Fruit fly (Drosophila melanogaster): ENCODE data around the gene Mau2.

Gene Mau2

dm6 chr3R:15208712-15209499 lies at the start of gene Mau2, which contains the start of gene Spn88Eb (continued):
- no peak for TF ChIP-seq pita (GFP tag; optimal IDR thresholded peaks at IDR 0.05)
- TF ChIP-seq pan (optimal IDR thresholded peaks at IDR 0.05), result no peak
- TF ChIP-seq pan (GFP tag; optimal IDR thresholded peaks at IDR 0.05 in 1 of 2, IDR thresholded peaks at IDR 0.05 in 1 of 2), result peak in 1 of 2 experiments; percentile 72
- 0 out of 2 replicates have a peak, but pooled peaks have one; percentile 31 for TF ChIP-seq Atf6 (GFP tag; IDR thresholded peaks at IDR 0.05)
- peak; percentile 63 for TF ChIP-seq Abd-B (GFP tag; optimal IDR thresholded peaks at IDR 0.05)
- peak; percentile 74 for TF ChIP-seq CG4617 (GFP tag; optimal IDR thresholded peaks at IDR 0.05; ENCODE audit: borderline replicate concordance)
- no peak for TF ChIP-seq CG5953 (GFP tag; IDR thresholded peaks at IDR 0.05)
- no peak for TF ChIP-seq Stat92E (GFP tag; optimal IDR thresholded peaks at IDR 0.05)
- TF ChIP-seq nom (GFP tag; optimal IDR thresholded peaks at IDR 0.05), result no peak
- no peak for TF ChIP-seq CG11398 (GFP tag; optimal IDR thresholded peaks at IDR 0.05)
- TF ChIP-seq fu2 (GFP tag; optimal IDR thresholded peaks at IDR 0.05), result peak; percentile 52
- no peak for TF ChIP-seq tio (GFP tag; optimal IDR thresholded peaks at IDR 0.05)
- peak; percentile 11; the same call in 1 of the 3 replicates for TF ChIP-seq mld (GFP tag; IDR thresholded peaks at IDR 0.05; ENCODE audit: partially characterized antibody)
- peak; percentile 23 for TF ChIP-seq CG18011 (GFP tag; optimal IDR thresholded peaks at IDR 0.05)
- no peak for TF ChIP-seq D19A (tag; optimal IDR thresholded peaks at IDR 0.05)
- no peak for TF ChIP-seq C15 (GFP tag; IDR thresholded peaks at IDR 0.05)
- TF ChIP-seq nmo (GFP tag; optimal IDR thresholded peaks at IDR 0.05), result peak; percentile 62
- peak; percentile 59; the same call in 1 of the 2 replicates for TF ChIP-seq bbx (GFP tag; IDR thresholded peaks at IDR 0.05; ENCODE audit: partially characterized antibody)
- no peak for TF ChIP-seq bigmax (GFP tag; optimal IDR thresholded peaks at IDR 0.05)
- TF ChIP-seq CG4424 (GFP tag; optimal IDR thresholded peaks at IDR 0.05), result peak; percentile 70
- TF ChIP-seq gcm (GFP tag; optimal IDR thresholded peaks at IDR 0.05), result no peak
- peak; percentile 76 for TF ChIP-seq wdn (GFP tag; IDR thresholded peaks at IDR 0.05)
- TF ChIP-seq vvl (GFP tag; IDR thresholded peaks at IDR 0.05), result peak; percentile 83
- no peak for TF ChIP-seq sim (GFP tag; IDR thresholded peaks at IDR 0.05)
- peak; percentile 59 for TF ChIP-seq tgo (GFP tag; IDR thresholded peaks at IDR 0.05)
- TF ChIP-seq ato (GFP tag; IDR thresholded peaks at IDR 0.05; ENCODE audit: partially characterized antibody), result peak; percentile 23; the same call in 1 of the 2 replicates
- TF ChIP-seq bowl (GFP tag; IDR thresholded peaks at IDR 0.05), result no peak
- peak; percentile 75 for TF ChIP-seq chn (GFP tag; optimal IDR thresholded peaks at IDR 0.05)
- TF ChIP-seq CG10274 (GFP tag; optimal IDR thresholded peaks at IDR 0.05), result no peak
- TF ChIP-seq CG2202 (tag; optimal IDR thresholded peaks at IDR 0.05), result no peak
- peak; percentile 62 for TF ChIP-seq sisA (GFP tag; IDR thresholded peaks at IDR 0.05)
- TF ChIP-seq CG11723 (GFP tag; optimal IDR thresholded peaks at IDR 0.05), result no peak
- no peak for TF ChIP-seq seq (GFP tag; IDR thresholded peaks at IDR 0.05)
- TF ChIP-seq CG11695 (GFP tag; IDR thresholded peaks at IDR 0.05), result no peak; the same call in 2 of the 3 replicates

dm6 chr3R:15177230-15177629 lies 31.8 kb upstream of the Mau2 start:
- no peak for TF ChIP-seq CG12391 (tag; optimal IDR thresholded peaks at IDR 0.05)
- TF ChIP-seq HLH3B (GFP tag; IDR thresholded peaks at IDR 0.05), result no peak
- no peak for TF ChIP-seq Sox102F (GFP tag; optimal IDR thresholded peaks at IDR 0.05)
- no peak for TF ChIP-seq Sry-δ (GFP tag; optimal IDR thresholded peaks at IDR 0.05)
- no peak for TF ChIP-seq Aef1 (GFP tag; IDR thresholded peaks at IDR 0.05)
- TF ChIP-seq CG1024 (GFP tag; IDR thresholded peaks at IDR 0.05), result no peak
- no peak for TF ChIP-seq klu (GFP tag; IDR thresholded peaks at IDR 0.05)
- peak; percentile 72 for TF ChIP-seq CG10543 (GFP tag; optimal IDR thresholded peaks at IDR 0.05)
- no peak for TF ChIP-seq CG14050 (GFP tag; IDR thresholded peaks at IDR 0.05)
- no peak for TF ChIP-seq CG5180 (GFP tag; optimal IDR thresholded peaks at IDR 0.05)
- TF ChIP-seq Hr78 (GFP tag; optimal IDR thresholded peaks at IDR 0.05), result no peak
- TF ChIP-seq Ets65A (GFP tag), result peak; percentile 16
- TF ChIP-seq Mes4 (GFP tag; optimal IDR thresholded peaks at IDR 0.05), result no peak
- TF ChIP-seq CG12219 (GFP tag; optimal IDR thresholded peaks at IDR 0.05), result no peak
- no peak for TF ChIP-seq CG7786 (GFP tag; optimal IDR thresholded peaks at IDR 0.05)
- TF ChIP-seq CG43689 (GFP tag; IDR thresholded peaks at IDR 0.05), result no peak
- TF ChIP-seq exex (tag; optimal IDR thresholded peaks at IDR 0.05), result no peak

Measured in whole organism, embryonic.